Fruit fly (Drosophila melanogaster) Kc167 (cell line): ENCODE results near the gene CG10211.

Source experiments
- Myc ChIP-seq: fragments of >200 bp; optimal IDR thresholded peaks from 2 replicates; lab custom pipeline; 2017; ENCODE audit warnings: missing external identifiers
- Sin3A ChIP-seq: fragments of >200 bp; optimal IDR thresholded peaks from 2 replicates; lab custom pipeline; 2018; ENCODE audit warnings: missing external identifiers
- h ChIP-seq: fragments of >200 bp; optimal IDR thresholded peaks from 3 replicates; lab custom pipeline; 2018; ENCODE audit warnings: missing external identifiers
- insv ChIP-seq: fragments of >200 bp; optimal IDR thresholded peaks from 3 replicates; lab custom pipeline; 2018; ENCODE audit warnings: missing external identifiers
- psq ChIP-seq: fragments of >200 bp; optimal IDR thresholded peaks from 2 replicates; lab custom pipeline; 2017; ENCODE audit warnings: missing external identifiers
- ttk ChIP-seq: sonication (Bioruptor generic); optimal IDR thresholded peaks from 2 replicates; lab custom pipeline; 2017; ENCODE audit warnings: missing external identifiers

dm6 chr2L:18516367-18516766, 920 bp upstream of the CG10211 start:
- TF ChIP-seq psq (lab: Kevin White, UChicago): no peak
- no peak for TF ChIP-seq insv
- TF ChIP-seq Myc (lab: Kevin White, UChicago): no peak
- no peak for TF ChIP-seq h (lab: Kevin White, UChicago)
- TF ChIP-seq ttk (lab: Kevin White, UChicago): no peak
- no peak for TF ChIP-seq Sin3A (lab: Kevin White, UChicago)
